Fruit fly (Drosophila melanogaster) whole organism, pupa: ENCODE measurements around the gene Flacc.
A peak's percentile ranks its signal among the peaks of the same experiment; 100 is the strongest.

ENCODE experiments used
- CG10348 ChIP-seq: fragments of 200-800 bp; sonication (Bioruptor generic); IDR thresholded peaks from 2 replicates; pipeline ENCODE4 v1.3.6; 2022; ENCODE audit warnings: missing biosample characterization, missing genetic modification characterization
- CG12605 ChIP-seq: fragments of 200-800 bp; sonication (Bioruptor generic); IDR thresholded peaks from 2 replicates; pipeline ENCODE4 v1.3.6; 2022; ENCODE audit warnings: missing biosample characterization, missing genetic modification characterization
- CG13204 ChIP-seq: fragments of 200-800 bp; sonication (Bioruptor generic); optimal IDR thresholded peaks from 2 replicates; lab custom pipeline; 2018; ENCODE audit warnings: missing biosample characterization, mild to moderate bottlenecking, missing genetic modification characterization, moderate library complexity
- CG14655 ChIP-seq: fragments of 200-800 bp; sonication (Bioruptor generic); optimal IDR thresholded peaks from 3 replicates; lab custom pipeline; 2017; ENCODE audit warnings: mild to moderate bottlenecking, missing biosample characterization, missing genetic modification reagents, missing genetic modification characterization
- CG15710 ChIP-seq: fragments of 200-800 bp; sonication (Bioruptor generic); optimal IDR thresholded peaks from 2 replicates; lab custom pipeline; 2018; ENCODE audit warnings: missing biosample characterization, mild to moderate bottlenecking, missing genetic modification characterization, moderate library complexity
- CG17806 ChIP-seq: fragments of 200-800 bp; sonication (Bioruptor generic); optimal IDR thresholded peaks from 2 replicates; lab custom pipeline; 2018; ENCODE audit warnings: missing biosample characterization, mild to moderate bottlenecking, missing genetic modification characterization, moderate library complexity
- CG32121 ChIP-seq: fragments of 200-800 bp; sonication (Bioruptor generic); IDR thresholded peaks from 2 replicates; pipeline ENCODE4 v1.3.6; 2022; ENCODE audit warnings: missing biosample characterization, missing genetic modification characterization
- CG34367 ChIP-seq: fragments of 200-800 bp; sonication (Bioruptor generic); optimal IDR thresholded peaks from 2 replicates; lab custom pipeline; 2018; ENCODE audit warnings: missing biosample characterization, mild to moderate bottlenecking, missing genetic modification characterization
- CG4496 ChIP-seq: fragments of 200-800 bp; sonication (Bioruptor generic); IDR thresholded peaks from 3 replicates; pipeline ENCODE4 v1.3.6; 2022; ENCODE audit warnings: missing biosample characterization, missing genetic modification characterization
- CG8159 ChIP-seq: fragments of 200-800 bp; sonication (Bioruptor generic); optimal IDR thresholded peaks from 3 replicates; lab custom pipeline; 2018; ENCODE audit warnings: missing biosample characterization, mild to moderate bottlenecking, missing genetic modification characterization, moderate library complexity
- CG8301 ChIP-seq: fragments of 200-800 bp; sonication (Bioruptor generic); optimal IDR thresholded peaks from 2 replicates; lab custom pipeline; 2018; ENCODE audit warnings: missing biosample characterization, mild to moderate bottlenecking, missing genetic modification characterization
- CG9948 ChIP-seq: fragments of 200-800 bp; sonication (Bioruptor generic); optimal IDR thresholded peaks from 2 replicates; lab custom pipeline; 2018; ENCODE audit warnings: missing biosample characterization, mild to moderate bottlenecking, missing genetic modification characterization, moderate library complexity
- D1 ChIP-seq: fragments of 200-800 bp; sonication (Bioruptor generic); optimal IDR thresholded peaks from 2 replicates; lab custom pipeline; 2018; ENCODE audit warnings: missing biosample characterization, mild to moderate bottlenecking, missing genetic modification characterization, moderate library complexity
- EcR ChIP-seq: fragments of 200-800 bp; sonication (Bioruptor generic); optimal IDR thresholded peaks from 3 replicates; lab custom pipeline; 2019; ENCODE audit warnings: missing biosample characterization, missing genetic modification characterization, mild to moderate bottlenecking, moderate library complexity, missing genetic modification reagents
- Ets98B ChIP-seq: fragments of 200-800 bp; sonication (Bioruptor generic); IDR thresholded peaks from 2 replicates; pipeline ENCODE4 v1.3.6; 2022; ENCODE audit warnings: missing biosample characterization, missing genetic modification characterization
- Pif1A ChIP-seq: fragments of 200-800 bp; sonication (Bioruptor generic); optimal IDR thresholded peaks from 3 replicates; lab custom pipeline; 2016; ENCODE audit warnings: missing biosample characterization, missing genetic modification characterization
- Pif1B ChIP-seq: fragments of 200-800 bp; sonication (Bioruptor generic); optimal IDR thresholded peaks from 3 replicates; lab custom pipeline; 2016; ENCODE audit warnings: missing biosample characterization, missing genetic modification characterization
- Snoo ChIP-seq: fragments of 200-800 bp; sonication (Bioruptor generic); optimal IDR thresholded peaks from 3 replicates; lab custom pipeline; 2017; ENCODE audit warnings: missing biosample characterization, mild to moderate bottlenecking, missing genetic modification characterization, inconsistent platforms
- fd96Ca ChIP-seq: fragments of 200-800 bp; sonication (Bioruptor generic); IDR thresholded peaks from 3 replicates; pipeline ENCODE4 v1.3.6; 2022; ENCODE audit warnings: missing biosample characterization, missing genetic modification characterization
- gl ChIP-seq: fragments of 200-800 bp; sonication (Bioruptor generic); optimal IDR thresholded peaks from 2 replicates; lab custom pipeline; 2018; ENCODE audit warnings: missing biosample characterization, mild to moderate bottlenecking, missing genetic modification characterization
- rn ChIP-seq: fragments of 200-800 bp; sonication (Bioruptor generic); IDR thresholded peaks from 2 replicates; pipeline ENCODE4 v1.3.6; 2022; ENCODE audit warnings: missing biosample characterization, missing genetic modification characterization

The Flacc gene

dm6 chrX:18897906-18898305, 4.5 kb upstream of the Flacc start:
- TF ChIP-seq CG8301 (tag; lab: Kevin White, UChicago) (peak; percentile 31), CG15710 (tag; lab: Kevin White, UChicago) (peak; percentile 24), gl (no peak), CG14655 (GFP tag; lab: Kevin White, UChicago) (peak; percentile 26), Pif1A (no peak), CG8159 (tag; lab: Kevin White, UChicago) (peak; percentile 39), CG9948 (peak; percentile 19), CG17806 (peak; percentile 0)

dm6 chrX:18897294-18897693, 3.9 kb upstream of the Flacc start:
- no peak for TF ChIP-seq CG32121 (GFP tag; lab: Robert Waterston, UW)
- TF ChIP-seq CG10348 (GFP tag; lab: Robert Waterston, UW): no peak

- TF ChIP-seq CG13204 (GFP tag; lab: Kevin White, UChicago) (no peak), Snoo (tag; lab: Kevin White, UChicago) (no peak), CG17806 (no peak), CG34367 (tag; lab: Kevin White, UChicago) (no peak), fd96Ca (GFP tag; lab: Robert Waterston, UW) (no peak), EcR (GFP tag; lab: Kevin White, UChicago) (no peak), gl (no peak), CG10348 (GFP tag; lab: Robert Waterston, UW) (no peak)
Observed at dm6 chrX:18894146-18894545, 710 bp upstream of the Flacc start, which contains the start of gene SdhBL. TSS of gene SdhBL (plus strand) at chrX:18894446.

- TF ChIP-seq EcR (GFP tag; lab: Kevin White, UChicago) (no peak), CG9948 (no peak), CG10348 (GFP tag; lab: Robert Waterston, UW) (no peak), CG8301 (tag; lab: Kevin White, UChicago) (no peak), CG8159 (tag; lab: Kevin White, UChicago) (no peak), CG12605 (GFP tag; lab: Robert Waterston, UW) (no peak), Pif1B (GFP tag; lab: Kevin White, UChicago) (no peak), CG32121 (GFP tag; lab: Robert Waterston, UW) (no peak), CG15710 (tag; lab: Kevin White, UChicago) (no peak)
Observed at dm6 chrX:18883999-18884671, 9.3 kb downstream of the Flacc start, which contains the start of gene CG7332. TSS of gene CG7332 (plus strand) at chrX:18884513.

dm6 chrX:18869489-18870132, 23.8 kb downstream of the Flacc start:
- peak; percentile 59 for TF ChIP-seq CG34367 (tag; lab: Kevin White, UChicago)
- peak; percentile 79; the same call in 2 of the 3 replicates for TF ChIP-seq CG4496 (GFP tag; lab: Robert Waterston, UW)
- peak; percentile 35 for TF ChIP-seq CG13204 (GFP tag; lab: Kevin White, UChicago)
- TF ChIP-seq EcR (GFP tag; lab: Kevin White, UChicago): no peak
- TF ChIP-seq gl: peak; percentile 54
- TF ChIP-seq Pif1B (GFP tag; lab: Kevin White, UChicago): peak; percentile 78
- peak; percentile 81 for TF ChIP-seq CG8159 (tag; lab: Kevin White, UChicago)
- peak; percentile 57 for TF ChIP-seq CG8301 (tag; lab: Kevin White, UChicago)
- TF ChIP-seq CG12605 (GFP tag; lab: Robert Waterston, UW): peak; percentile 74
- peak; percentile 79 for TF ChIP-seq CG17806
- TF ChIP-seq CG10348 (GFP tag; lab: Robert Waterston, UW): no peak
- TF ChIP-seq Snoo (tag; lab: Kevin White, UChicago): peak; percentile 65
- peak; percentile 76 for TF ChIP-seq CG32121 (GFP tag; lab: Robert Waterston, UW)
- TF ChIP-seq D1 (tag; lab: Kevin White, UChicago): no peak
- no peak for TF ChIP-seq Pif1A
- no peak for TF ChIP-seq CG14655 (GFP tag; lab: Kevin White, UChicago)
- TF ChIP-seq Ets98B (GFP tag; lab: Robert Waterston, UW): peak; percentile 74
- peak; percentile 39; the same call in 1 of the 2 replicates for TF ChIP-seq rn (GFP tag; lab: Robert Waterston, UW)
- TF ChIP-seq fd96Ca (GFP tag; lab: Robert Waterston, UW): peak; percentile 75
- peak; percentile 71 for TF ChIP-seq CG15710 (tag; lab: Kevin White, UChicago)
- TF ChIP-seq CG9948: peak; percentile 68
- TF ChIP-seq, all 21 proteins: peak for 16

- peak; percentile 80 for TF ChIP-seq EcR (GFP tag; lab: Kevin White, UChicago)
- no peak for TF ChIP-seq CG13204 (GFP tag; lab: Kevin White, UChicago)
Observed at dm6 chrX:18868142-18868541, 25.3 kb downstream of the Flacc start.
